Worm (Caenorhabditis elegans) whole organism, L4/young adult: ENCODE measurements around the gene K03B4.4.

Source experiments
- W03F9.2 ChIP-seq: fragments of 150-350 bp; optimal IDR thresholded peaks from 2 replicates; lab custom pipeline; 2014; ENCODE audit warnings: missing biosample characterization, missing genetic modification characterization
- dao-5 ChIP-seq: sonication (generic microtip); optimal IDR thresholded peaks from 2 replicates; lab custom pipeline; 2016; ENCODE audit warnings: missing genotype, missing genetic modification characterization, moderate library complexity, missing compliant biosample characterization
- him-1 ChIP-seq: sonication (generic microtip); optimal IDR thresholded peaks from 2 replicates; lab custom pipeline; 2016; ENCODE audit warnings: missing genotype, missing genetic modification reagents, missing genetic modification characterization, missing compliant biosample characterization

DNA sequence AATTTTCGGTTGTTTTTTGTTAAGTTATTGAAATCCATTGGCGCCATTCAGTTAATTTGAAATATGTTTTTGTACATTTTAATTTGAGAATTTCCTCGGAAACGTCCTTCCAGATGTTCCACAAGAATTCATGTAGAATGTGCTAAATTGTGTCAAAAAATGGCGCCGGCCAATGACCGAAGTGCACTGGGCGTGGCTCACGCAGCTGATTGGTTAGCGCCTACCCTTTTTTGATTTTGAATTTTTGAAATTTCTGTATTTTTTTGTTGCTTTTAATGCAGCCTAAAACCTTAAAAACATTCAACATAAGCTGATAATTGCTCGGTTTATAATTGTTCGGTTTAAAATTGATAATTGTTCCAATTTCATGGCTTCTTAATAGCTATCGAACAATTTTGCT lies 5.0 kb upstream of the K03B4.4 start:
- TF ChIP-seq him-1, result no peak
- TF ChIP-seq dao-5, result no peak
- TF ChIP-seq W03F9.2 (tag; lab: Kevin White, UChicago), result no peak
